Fruit fly (Drosophila melanogaster) whole organism, adult: ENCODE data around the gene Ptp61F.

ENCODE experiments used
- CG11617 ChIP-seq: fragments of 200-800 bp; sonication (Bioruptor generic); optimal IDR thresholded peaks from 2 replicates; lab custom pipeline; 2017; ENCODE audit warnings: mild to moderate bottlenecking, missing biosample characterization, missing genetic modification reagents, missing genetic modification characterization
- CG14711 ChIP-seq: fragments of 200-800 bp; sonication (Bioruptor generic); optimal IDR thresholded peaks from 2 replicates; lab custom pipeline; 2018; ENCODE audit warnings: missing biosample characterization, mild to moderate bottlenecking, missing genetic modification characterization, moderate library complexity
- CG33017 ChIP-seq: fragments of 200-800 bp; sonication (Bioruptor generic); optimal IDR thresholded peaks from 2 replicates; lab custom pipeline; 2018; ENCODE audit warnings: missing biosample characterization, mild to moderate bottlenecking, missing genetic modification characterization, moderate library complexity
- CG5204 ChIP-seq: fragments of 200-800 bp; sonication (Bioruptor generic); optimal IDR thresholded peaks from 2 replicates; lab custom pipeline; 2016; ENCODE audit warnings: missing biosample characterization, missing genetic modification characterization
- Mnt ChIP-seq: fragments of 200-800 bp; sonication (Bioruptor generic); optimal IDR thresholded peaks from 2 replicates; lab custom pipeline; 2016; ENCODE audit warnings: missing biosample characterization, mild to moderate bottlenecking, missing genetic modification characterization
- cic ChIP-seq: fragments of 200-800 bp; sonication (Bioruptor generic); optimal IDR thresholded peaks from 2 replicates; lab custom pipeline; 2017; ENCODE audit warnings: missing biosample characterization, mild to moderate bottlenecking, missing genetic modification characterization, moderate library complexity
- kay ChIP-seq: fragments of 200-800 bp; sonication (Bioruptor generic); peaks from one replicate; lab custom pipeline; 2016; ENCODE audit warnings: missing biosample characterization, missing genetic modification characterization, borderline replicate concordance
- ovo ChIP-seq: fragments of 200-800 bp; sonication (Bioruptor generic); optimal IDR thresholded peaks from 2 replicates; lab custom pipeline; 2016; ENCODE audit warnings: missing biosample characterization, missing genetic modification characterization
- pad ChIP-seq: fragments of 200-800 bp; sonication (Bioruptor generic); optimal IDR thresholded peaks from 3 replicates; lab custom pipeline; 2017; ENCODE audit warnings: missing biosample characterization, missing genetic modification characterization, mild to moderate bottlenecking, moderate library complexity, missing genetic modification reagents
- tj ChIP-seq: fragments of 200-800 bp; sonication (Bioruptor generic); optimal IDR thresholded peaks from 3 replicates; lab custom pipeline; 2017; ENCODE audit warnings: missing biosample characterization, mild to moderate bottlenecking, missing genetic modification characterization, moderate library complexity
- toe ChIP-seq: fragments of 200-800 bp; sonication (Bioruptor generic); optimal IDR thresholded peaks from 2 replicates; lab custom pipeline; 2016; ENCODE audit warnings: missing biosample characterization, missing genetic modification characterization

DNA sequence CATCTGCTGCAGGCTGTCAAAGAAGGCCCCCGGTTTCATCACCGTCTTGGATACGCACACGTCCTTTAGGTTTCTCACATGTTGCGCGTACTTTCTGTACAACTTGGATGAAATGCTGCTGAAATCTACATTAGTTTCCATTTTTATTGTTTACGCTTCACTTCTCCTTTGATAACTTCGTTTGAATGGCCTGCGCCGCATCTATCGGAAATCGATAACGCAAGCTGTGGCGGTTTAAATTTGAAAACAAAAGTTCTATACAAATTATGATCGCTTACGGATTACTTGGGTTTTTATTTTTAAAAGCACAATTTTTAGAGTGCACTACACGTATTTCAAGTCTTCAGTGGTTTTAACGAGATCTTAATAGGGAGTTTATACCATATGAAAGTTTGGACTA lies 142.1 kb downstream of the Ptp61F start, which contains the start of gene msd5:
- TF ChIP-seq tj (GFP tag; lab: Kevin White, UChicago) (no peak), cic (GFP tag; lab: Kevin White, UChicago) (no peak), ovo (GFP tag; lab: Kevin White, UChicago) (no peak), CG33017 (tag; lab: Kevin White, UChicago) (no peak), CG14711 (no peak), toe (GFP tag; lab: Kevin White, UChicago) (no peak), CG11617 (no peak), kay (GFP tag; lab: Kevin White, UChicago) (no peak), CG5204 (GFP tag; lab: Kevin White, UChicago) (no peak), Mnt (GFP tag; lab: Kevin White, UChicago) (no peak), pad (no peak)
